Worm (Caenorhabditis elegans): ENCODE data around the gene cyp-35A5.

DNA sequence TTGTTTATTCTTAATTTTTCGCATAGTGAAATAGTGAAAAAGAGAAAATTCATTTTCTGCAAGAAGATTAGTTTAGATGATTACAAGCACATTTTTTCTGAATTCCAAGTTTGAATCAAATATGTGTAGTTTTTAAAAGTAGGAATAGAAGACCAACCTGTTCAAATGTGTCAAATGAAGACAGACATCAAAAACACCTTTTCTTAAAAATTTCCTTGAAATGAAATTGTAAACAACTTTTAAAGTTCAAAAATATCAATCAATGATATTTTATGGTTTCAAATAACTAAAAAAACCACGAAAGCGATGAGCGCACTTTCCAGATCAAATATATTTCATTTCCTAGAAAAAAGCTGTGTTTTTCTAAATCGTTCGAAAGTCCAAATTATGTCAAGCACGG lies 45.6 kb downstream of the cyp-35A5 start, which contains the start of gene nlp-30:
- TF ChIP-seq ama-1 (optimal IDR thresholded peaks at IDR 0.05) (no peak), F13H6.1 (tag; optimal IDR thresholded peaks at IDR 0.05) (no peak), unc-3 (GFP tag; conservative IDR thresholded peaks at IDR 0.05) (no peak), unc-3 (tag; optimal IDR thresholded peaks at IDR 0.05) (no peak), nhr-232 (tag; optimal IDR thresholded peaks at IDR 0.05) (no peak), lin-11 (tag; optimal IDR thresholded peaks at IDR 0.05) (no peak), ets-4 (tag; optimal IDR thresholded peaks at IDR 0.05) (no peak), hlh-6 (tag; optimal IDR thresholded peaks at IDR 0.05) (no peak), pros-1 (tag; optimal IDR thresholded peaks at IDR 0.05) (no peak), gmeb-2 (tag; optimal IDR thresholded peaks at IDR 0.05) (no peak), ceh-14 (tag; optimal IDR thresholded peaks at IDR 0.05) (no peak), elt-4 (tag; optimal IDR thresholded peaks at IDR 0.05) (no peak), elt-2 (tag; optimal IDR thresholded peaks at IDR 0.05) (no peak), pha-4 (tag; optimal IDR thresholded peaks at IDR 0.05) (no peak)

Measured in whole organism, late embryonic.